Worm (Caenorhabditis elegans) whole organism, L1 larva: ENCODE measurements around the gene ZC15.1.

Source experiments
- elt-2 ChIP-seq: sonication (generic microtip); optimal IDR thresholded peaks from 2 replicates; lab custom pipeline; 2016; ENCODE audit warnings: missing genetic modification characterization, mild to moderate bottlenecking, inconsistent platforms, missing compliant biosample characterization, missing genetic modification reagents
- nhr-76 ChIP-seq: sonication (generic microtip); optimal IDR thresholded peaks from 2 replicates; lab custom pipeline; 2017; ENCODE audit warnings: missing biosample characterization, missing genetic modification characterization
- pqm-1 ChIP-seq: sonication (generic microtip); optimal IDR thresholded peaks from 3 replicates; lab custom pipeline; 2017; ENCODE audit warnings: missing biosample characterization, missing genetic modification characterization
- snu-23 ChIP-seq: sonication (generic microtip); optimal IDR thresholded peaks from 2 replicates; lab custom pipeline; 2016; ENCODE audit warnings: missing genetic modification characterization, missing compliant biosample characterization
- unc-62 ChIP-seq: fragments of 150-350 bp; optimal IDR thresholded peaks from 2 replicates; lab custom pipeline; 2014; ENCODE audit warnings: missing biosample characterization, missing genetic modification reagents, missing genetic modification characterization
- unc-86 ChIP-seq: sonication (generic microtip); optimal IDR thresholded peaks from 2 replicates; lab custom pipeline; 2016; ENCODE audit warnings: missing genetic modification characterization, missing compliant biosample characterization

DNA sequence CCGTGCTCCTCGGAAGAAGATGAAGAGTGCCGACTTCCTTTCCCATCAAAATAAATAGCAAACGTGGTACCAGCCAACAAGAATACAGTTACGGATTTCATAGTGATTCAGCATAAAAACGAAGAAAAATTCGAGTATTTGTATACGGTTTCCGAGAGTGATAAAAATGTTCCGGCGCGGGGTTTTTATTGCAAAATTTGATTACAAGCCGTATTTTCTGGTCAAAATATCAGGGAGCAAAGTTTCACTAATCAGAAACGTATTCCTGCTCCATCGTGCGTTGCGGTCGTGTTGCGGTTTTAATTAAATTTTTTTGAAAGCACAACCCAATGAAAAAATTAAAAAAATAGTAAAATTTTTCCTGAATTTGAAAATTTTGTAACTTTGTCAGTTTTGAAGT, 11.5 kb upstream of the ZC15.1 start, which contains the start of gene clec-261:
- TF ChIP-seq elt-2 (no peak), nhr-76 (no peak), unc-62 (no peak), pqm-1 (tag; lab: Kevin White, UChicago) (no peak), snu-23 (GFP tag; lab: Kevin White, UChicago) (no peak), unc-86 (tag; lab: Kevin White, UChicago) (no peak)
